Fruit fly (Drosophila melanogaster) whole organism: Measurements from ENCODE around the gene sev.

Experiments
- CG8478 ChIP-seq: fragments of >200 bp; optimal IDR thresholded peaks from 2 replicates; lab custom pipeline; 2018; ENCODE audit warnings: inconsistent platforms
- Dll ChIP-seq: fragments of >200 bp; optimal IDR thresholded peaks from 2 replicates; lab custom pipeline; 2017
- EcR ChIP-seq, 2 experiments: fragments of >200 bp; optimal IDR thresholded peaks; 2 replicates each; lab custom pipeline; 2017; ENCODE audit warnings: missing biosample characterization in 2 of 2, missing genetic modification characterization in 2 of 2, missing genetic modification reagents in 2 of 2
- pan ChIP-seq: fragments of >200 bp; optimal IDR thresholded peaks from 2 replicates; lab custom pipeline; 2017
- psq ChIP-seq: fragments of >200 bp; optimal IDR thresholded peaks from 2 replicates; lab custom pipeline; 2017
- usp ChIP-seq: fragments of >200 bp; optimal IDR thresholded peaks from 2 replicates; lab custom pipeline; 2017; ENCODE audit warnings: missing biosample characterization, missing genetic modification characterization, mixed read lengths

The sev gene

dm6 chrX:11039788-11040187 lies 46.3 kb downstream of the sev start, which contains the start of gene vex:
TSS of gene vex (minus strand) at chrX:11039901.
- TF ChIP-seq Dll (lab: Kevin White, UChicago), result no peak
- no peak for TF ChIP-seq psq (lab: Kevin White, UChicago)
- TF ChIP-seq EcR (GFP tag; optimal IDR thresholded peaks at IDR 0.05; lab: Kevin White, UChicago), result no peak
- no peak for TF ChIP-seq usp
- no peak for TF ChIP-seq pan (lab: Kevin White, UChicago)
- TF ChIP-seq CG8478 (lab: Kevin White, UChicago), result no peak
